Worm (Caenorhabditis elegans) whole organism, late embryonic: ENCODE results near the gene B0496.2.

Experiments used
- C08G9.2 ChIP-seq: sonication (generic microtip); optimal IDR thresholded peaks from 2 replicates; lab custom pipeline; 2016; ENCODE audit warnings: mild to moderate bottlenecking, missing genetic modification characterization, moderate library complexity, missing compliant biosample characterization
- C38D4.7 ChIP-seq: fragments of 200-800 bp; sonication (Bioruptor generic); optimal IDR thresholded peaks from 2 replicates; lab custom pipeline; 2018; ENCODE audit warnings: mild to moderate bottlenecking, missing genetic modification characterization, moderate library complexity, missing compliant biosample characterization
- T23F11.4 ChIP-seq: fragments of 200-800 bp; sonication (Bioruptor generic); optimal IDR thresholded peaks from 2 replicates; lab custom pipeline; 2018; ENCODE audit warnings: mild to moderate bottlenecking, missing genetic modification characterization, missing compliant biosample characterization
- ama-1 ChIP-seq: fragments of 150-350 bp; optimal IDR thresholded peaks from 2 replicates; lab custom pipeline; 2014
- ceh-14 ChIP-seq: sonication (generic microtip); optimal IDR thresholded peaks from 2 replicates; lab custom pipeline; 2016; ENCODE audit warnings: missing genotype, missing genetic modification characterization, missing compliant biosample characterization
- ceh-22 ChIP-seq: sonication (generic microtip); optimal IDR thresholded peaks from 2 replicates; lab custom pipeline; 2017; ENCODE audit warnings: missing biosample characterization, missing genetic modification characterization
- ceh-31 ChIP-seq: sonication (generic microtip); optimal IDR thresholded peaks from 2 replicates; lab custom pipeline; 2016; ENCODE audit warnings: missing genetic modification characterization, missing compliant biosample characterization
- ceh-48 ChIP-seq: sonication (generic microtip); optimal IDR thresholded peaks from 2 replicates; lab custom pipeline; 2016; ENCODE audit warnings: missing genetic modification characterization, inconsistent platforms, missing compliant biosample characterization
- ceh-9 ChIP-seq: sonication (generic microtip); optimal IDR thresholded peaks from 2 replicates; lab custom pipeline; 2016; ENCODE audit warnings: mild to moderate bottlenecking, missing genetic modification characterization, inconsistent platforms, missing compliant biosample characterization
- che-1 ChIP-seq: sonication (generic microtip); optimal IDR thresholded peaks from 2 replicates; lab custom pipeline; 2016; ENCODE audit warnings: mild to moderate bottlenecking, missing genetic modification characterization, missing compliant biosample characterization
- dve-1 ChIP-seq: sonication (generic microtip); optimal IDR thresholded peaks from 2 replicates; lab custom pipeline; 2017; ENCODE audit warnings: antibody characterized with exemption, mild to moderate bottlenecking, missing genetic modification characterization, missing compliant biosample characterization
- elt-2 ChIP-seq: sonication (generic microtip); optimal IDR thresholded peaks from 2 replicates; lab custom pipeline; 2016; ENCODE audit warnings: missing genetic modification reagents, missing genetic modification characterization, missing compliant biosample characterization
- eyg-1 ChIP-seq: sonication (generic microtip); optimal IDR thresholded peaks from 2 replicates; lab custom pipeline; 2016; ENCODE audit warnings: missing genotype, missing genetic modification characterization, missing compliant biosample characterization
- fkh-10 ChIP-seq: fragments of 150-350 bp; optimal IDR thresholded peaks from 2 replicates; lab custom pipeline; 2014; ENCODE audit warnings: missing biosample characterization, missing genetic modification reagents, missing genetic modification characterization
- fkh-6 ChIP-seq: sonication (generic microtip); optimal IDR thresholded peaks from 2 replicates; lab custom pipeline; 2016; ENCODE audit warnings: missing genetic modification characterization, missing compliant biosample characterization
- gmeb-2 ChIP-seq: sonication (generic microtip); optimal IDR thresholded peaks from 2 replicates; lab custom pipeline; 2016; ENCODE audit warnings: missing genetic modification characterization, inconsistent platforms, missing compliant biosample characterization
- hlh-13 ChIP-seq: fragments of 200-800 bp; sonication (Bioruptor generic); optimal IDR thresholded peaks from 2 replicates; lab custom pipeline; 2018; ENCODE audit warnings: mild to moderate bottlenecking, missing genetic modification characterization, missing compliant biosample characterization
- hlh-15 ChIP-seq: sonication (generic microtip); optimal IDR thresholded peaks from 2 replicates; lab custom pipeline; 2016; ENCODE audit warnings: missing genetic modification characterization, missing compliant biosample characterization
- lin-11 ChIP-seq: fragments of 200-800 bp; sonication (Bioruptor generic); optimal IDR thresholded peaks from 2 replicates; lab custom pipeline; 2018; ENCODE audit warnings: mild to moderate bottlenecking, missing genetic modification characterization, missing compliant biosample characterization
- nfya-1 ChIP-seq: sonication (generic microtip); optimal IDR thresholded peaks from 2 replicates; lab custom pipeline; 2017; ENCODE audit warnings: missing genetic modification characterization, mild to moderate bottlenecking, missing compliant biosample characterization, antibody characterized with exemption, moderate library complexity
- nhr-11 ChIP-seq: fragments of 150-350 bp; optimal IDR thresholded peaks from 2 replicates; lab custom pipeline; 2014; ENCODE audit warnings: missing biosample characterization, missing genetic modification characterization
- nhr-232 ChIP-seq: sonication (generic microtip); optimal IDR thresholded peaks from 2 replicates; lab custom pipeline; 2016; ENCODE audit warnings: missing genetic modification characterization, missing compliant biosample characterization
- odd-2 ChIP-seq: sonication (generic microtip); optimal IDR thresholded peaks from 2 replicates; lab custom pipeline; 2017; ENCODE audit warnings: antibody characterized with exemption, mild to moderate bottlenecking, missing genetic modification characterization, missing compliant biosample characterization
- pag-3 ChIP-seq: sonication (generic microtip); optimal IDR thresholded peaks from 2 replicates; lab custom pipeline; 2016; ENCODE audit warnings: missing compliant biosample characterization, missing genetic modification characterization, borderline replicate concordance
- pat-9 ChIP-seq: fragments of 200-800 bp; sonication (Bioruptor generic); optimal IDR thresholded peaks from 2 replicates; lab custom pipeline; 2018; ENCODE audit warnings: mild to moderate bottlenecking, missing genetic modification characterization, moderate library complexity, missing compliant biosample characterization
- pqm-1 ChIP-seq: sonication (generic microtip); optimal IDR thresholded peaks from 2 replicates; lab custom pipeline; 2016; ENCODE audit warnings: missing genetic modification characterization, missing compliant biosample characterization
- ref-2 ChIP-seq: sonication (generic microtip); optimal IDR thresholded peaks from 2 replicates; lab custom pipeline; 2016; ENCODE audit warnings: missing genetic modification characterization, missing compliant biosample characterization
- sox-2 ChIP-seq: fragments of 200-800 bp; sonication (Bioruptor generic); IDR thresholded peaks from 2 replicates; pipeline ENCODE4 v1.3.6; 2022; ENCODE audit warnings: missing genetic modification reagents, missing genetic modification characterization, missing compliant biosample characterization
- syd-9 ChIP-seq: sonication (generic microtip); optimal IDR thresholded peaks from 2 replicates; lab custom pipeline; 2016; ENCODE audit warnings: mild to moderate bottlenecking, missing genetic modification characterization, moderate library complexity, missing compliant biosample characterization
- ttx-3 ChIP-seq: sonication (generic microtip); optimal IDR thresholded peaks from 2 replicates; lab custom pipeline; 2016; ENCODE audit warnings: missing genetic modification reagents, missing genetic modification characterization, missing compliant biosample characterization
- unc-42 ChIP-seq: sonication (generic microtip); optimal IDR thresholded peaks from 2 replicates; lab custom pipeline; 2016; ENCODE audit warnings: missing genotype, missing genetic modification characterization, missing compliant biosample characterization
- unc-55 ChIP-seq: sonication (generic microtip); optimal IDR thresholded peaks from 2 replicates; lab custom pipeline; 2017; ENCODE audit warnings: missing biosample characterization, missing genetic modification reagents, missing genetic modification characterization
- zip-5 ChIP-seq: sonication (generic microtip); optimal IDR thresholded peaks from 2 replicates; lab custom pipeline; 2016; ENCODE audit warnings: missing genetic modification characterization, missing compliant biosample characterization
- ztf-16 ChIP-seq: sonication (generic microtip); optimal IDR thresholded peaks from 2 replicates; lab custom pipeline; 2017; ENCODE audit warnings: missing genetic modification characterization, missing compliant biosample characterization

Gene B0496.2

ce11 chrIV:7445995-7446394 is 1.7 kb upstream of the B0496.2 start, which contains the start of gene B0496.1:
TSS of gene B0496.1 (plus strand) at chrIV:7446295.
- TF ChIP-seq syd-9, result no peak
- no peak for TF ChIP-seq hlh-13 (GFP tag; lab: Kevin White, UChicago)
- TF ChIP-seq elt-2 (tag; lab: Kevin White, UChicago), result no peak
- no peak for TF ChIP-seq pqm-1
- TF ChIP-seq hlh-15 (tag; lab: Kevin White, UChicago), result no peak
- TF ChIP-seq fkh-6 (tag; lab: Kevin White, UChicago), result no peak
- TF ChIP-seq odd-2 (tag; lab: Kevin White, UChicago), result no peak
- no peak for TF ChIP-seq ceh-48 (tag; lab: Kevin White, UChicago)

- TF ChIP-seq C08G9.2 (tag; lab: Kevin White, UChicago), result no peak
- no peak for TF ChIP-seq zip-5
- TF ChIP-seq che-1 (tag; lab: Kevin White, UChicago), result no peak
- no peak for TF ChIP-seq pat-9 (tag; lab: Kevin White, UChicago)
- TF ChIP-seq unc-42 (tag; lab: Kevin White, UChicago), result no peak
- no peak for TF ChIP-seq pag-3 (tag; lab: Kevin White, UChicago)
- no peak for TF ChIP-seq nfya-1 (tag; lab: Kevin White, UChicago)
- no peak for TF ChIP-seq ama-1 (lab: Kevin White, UChicago)
- no peak for TF ChIP-seq ceh-22 (tag; lab: Kevin White, UChicago)
- TF ChIP-seq ceh-9 (tag; lab: Kevin White, UChicago), result no peak
- no peak for TF ChIP-seq ceh-31
- no peak for TF ChIP-seq ttx-3
- TF ChIP-seq gmeb-2 (tag; lab: Kevin White, UChicago), result no peak
- no peak for TF ChIP-seq C38D4.7
- TF ChIP-seq lin-11, result no peak
- no peak for TF ChIP-seq dve-1 (tag; lab: Kevin White, UChicago)
- TF ChIP-seq fkh-10 (GFP tag; lab: Kevin White, UChicago), result no peak
- no peak for TF ChIP-seq ztf-16 (tag; lab: Kevin White, UChicago)
- TF ChIP-seq, all 69 proteins: peak for 0
Observed at ce11 chrIV:7451345-7451744, 3.7 kb downstream of the B0496.2 start, which contains the start of gene tes-1. TSS of gene tes-1 (minus strand) at chrIV:7451445.

ce11 chrIV:7453661-7454159 is 6.1 kb downstream of the B0496.2 start:
- TF ChIP-seq ceh-31 (peak; percentile 32), unc-42 (tag; lab: Kevin White, UChicago) (peak; percentile 43), unc-55 (GFP tag; lab: Kevin White, UChicago) (no peak), ceh-14 (tag; lab: Kevin White, UChicago) (peak; percentile 21)
- TF ChIP-seq, all 69 proteins: peak for 3

- TF ChIP-seq ceh-31, result peak; percentile 3
- TF ChIP-seq ref-2 (tag; lab: Kevin White, UChicago), result peak; percentile 6
- no peak for TF ChIP-seq eyg-1
Observed at ce11 chrIV:7454890-7455289, 7.2 kb downstream of the B0496.2 start.

ce11 chrIV:7456225-7456624 is 8.6 kb downstream of the B0496.2 start, which contains the start of gene F13B6.1:
TSS of gene F13B6.1 (plus strand) at chrIV:7456525.
- TF ChIP-seq nhr-232 (tag; lab: Kevin White, UChicago), result no peak
- TF ChIP-seq ceh-14 (tag; lab: Kevin White, UChicago), result no peak
- TF ChIP-seq pat-9 (tag; lab: Kevin White, UChicago), result no peak
- no peak for TF ChIP-seq sox-2
- TF ChIP-seq T23F11.4, result no peak
- TF ChIP-seq pqm-1, result no peak
- TF ChIP-seq nhr-11, result no peak
